Fruit fly (Drosophila melanogaster): Measurements from ENCODE around the gene CG1889.

DNA sequence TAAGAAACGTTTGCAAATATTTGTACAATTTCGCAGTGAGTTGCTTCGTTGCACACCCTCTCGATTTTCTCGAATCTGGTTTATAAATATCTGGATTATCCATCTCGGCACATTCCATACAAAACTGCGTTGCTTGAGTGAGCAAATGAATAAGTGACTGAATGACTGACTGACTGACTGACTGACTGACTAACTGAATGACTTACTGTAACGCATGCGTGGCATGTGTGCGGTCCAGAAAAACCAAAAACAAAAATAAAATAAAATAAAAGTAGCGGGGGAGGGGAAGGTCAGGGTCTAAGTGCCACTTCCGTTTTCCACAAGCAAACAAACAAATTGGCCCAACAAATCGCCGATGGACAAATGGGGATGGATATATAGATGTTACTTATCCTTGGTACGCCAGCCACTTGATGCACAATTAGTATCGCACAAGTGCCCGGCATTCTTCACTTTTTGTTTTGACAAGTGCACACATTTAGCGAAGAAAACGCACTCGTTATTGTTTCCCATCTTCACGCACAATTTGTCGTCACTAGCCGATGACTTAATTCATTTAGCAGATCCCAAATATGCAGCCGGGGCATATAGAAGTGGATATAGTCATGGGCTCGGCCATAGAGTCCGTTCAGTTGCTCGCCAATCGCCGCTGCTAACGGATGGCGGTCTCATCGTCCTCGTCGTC is 43.7 kb downstream of the CG1889 start, which contains the start of gene CG33557:
- TF ChIP-seq CG8478 (optimal IDR thresholded peaks at IDR 0.05) (no peak), CTCF (optimal IDR thresholded peaks at IDR 0.05) (no peak)

All from S2 (cell line).